Fruit fly (Drosophila melanogaster) whole organism, embryonic: ENCODE measurements around the gene CG6891.
A peak's percentile ranks its signal among the peaks of the same experiment; 100 is the strongest.

Experiments
- Blimp-1 ChIP-seq: fragments of 200-800 bp; sonication (Bioruptor generic); optimal IDR thresholded peaks from 3 replicates; lab custom pipeline; 2018; ENCODE audit warnings: missing biosample characterization, missing genetic modification characterization, mild to moderate bottlenecking, moderate library complexity, missing genetic modification reagents
- CG10462 ChIP-seq: fragments of 200-800 bp; sonication (Bioruptor generic); optimal IDR thresholded peaks from 2 replicates; lab custom pipeline; 2016; ENCODE audit warnings: missing biosample characterization, missing genetic modification characterization
- CG10979 ChIP-seq: fragments of 200-800 bp; sonication (Bioruptor generic); optimal IDR thresholded peaks from 2 replicates; lab custom pipeline; 2018; ENCODE audit warnings: missing biosample characterization, mild to moderate bottlenecking, missing genetic modification characterization, moderate library complexity
- CG11247 ChIP-seq: fragments of 200-800 bp; sonication (Bioruptor generic); IDR thresholded peaks from 2 replicates; pipeline ENCODE4 v1.3.6; 2022; ENCODE audit warnings: missing biosample characterization, missing genetic modification characterization
- CG11695 ChIP-seq: fragments of 200-800 bp; sonication (Bioruptor generic); IDR thresholded peaks from 3 replicates; pipeline ENCODE4 v1.3.6; 2022; ENCODE audit warnings: missing biosample characterization, missing genetic modification characterization
- CG1603 ChIP-seq: fragments of 200-800 bp; sonication (Bioruptor generic); optimal IDR thresholded peaks from 2 replicates; lab custom pipeline; 2019; ENCODE audit warnings: missing biosample characterization, mild to moderate bottlenecking, missing genetic modification characterization, moderate library complexity
- CG17328 ChIP-seq: fragments of 200-800 bp; sonication (Bioruptor generic); IDR thresholded peaks from 2 replicates; pipeline ENCODE4 v1.3.6; 2022; ENCODE audit warnings: missing biosample characterization, missing genetic modification characterization
- CG17359 ChIP-seq: fragments of 200-800 bp; sonication (Bioruptor generic); optimal IDR thresholded peaks from 3 replicates; lab custom pipeline; 2018; ENCODE audit warnings: missing biosample characterization, mild to moderate bottlenecking, missing genetic modification characterization, moderate library complexity
- CG1832 ChIP-seq: fragments of 200-800 bp; sonication (Bioruptor generic); optimal IDR thresholded peaks from 2 replicates; lab custom pipeline; 2017; ENCODE audit warnings: missing biosample characterization, mild to moderate bottlenecking, missing genetic modification characterization, inconsistent platforms
- CG2116 ChIP-seq: fragments of 200-800 bp; sonication (Bioruptor generic); optimal IDR thresholded peaks from 3 replicates; lab custom pipeline; 2018; ENCODE audit warnings: missing biosample characterization, mild to moderate bottlenecking, missing genetic modification characterization
- CG2120 ChIP-seq: fragments of 200-800 bp; sonication (Bioruptor generic); optimal IDR thresholded peaks from 3 replicates; lab custom pipeline; 2016; ENCODE audit warnings: missing biosample characterization, missing genetic modification characterization
- CG2199 ChIP-seq: fragments of 200-800 bp; sonication (Bioruptor generic); IDR thresholded peaks from 3 replicates; pipeline ENCODE4 v1.3.6; 2022; ENCODE audit warnings: missing biosample characterization, missing genetic modification characterization
- CG4328 ChIP-seq: fragments of 200-800 bp; sonication (Bioruptor generic); optimal IDR thresholded peaks from 3 replicates; lab custom pipeline; 2017; ENCODE audit warnings: missing biosample characterization, missing genetic modification reagents, missing genetic modification characterization
- CG6813 ChIP-seq: fragments of 200-800 bp; sonication (Bioruptor generic); optimal IDR thresholded peaks from 2 replicates; lab custom pipeline; 2017; ENCODE audit warnings: missing biosample characterization, missing genetic modification characterization, mild to moderate bottlenecking, moderate library complexity, missing genetic modification reagents
- CG7745 ChIP-seq: fragments of 200-800 bp; sonication (Bioruptor generic); optimal IDR thresholded peaks from 2 replicates; lab custom pipeline; 2018; ENCODE audit warnings: missing biosample characterization, mild to moderate bottlenecking, missing genetic modification characterization, moderate library complexity
- CG7987 ChIP-seq: fragments of 200-800 bp; sonication (Bioruptor generic); optimal IDR thresholded peaks from 2 replicates; lab custom pipeline; 2018; ENCODE audit warnings: missing biosample characterization, mild to moderate bottlenecking, missing genetic modification characterization, moderate library complexity
- CG9817 ChIP-seq: fragments of 200-800 bp; sonication (Bioruptor generic); optimal IDR thresholded peaks from 2 replicates; lab custom pipeline; 2018; ENCODE audit warnings: missing biosample characterization, mild to moderate bottlenecking, missing genetic modification characterization, moderate library complexity
- CTCF ChIP-seq: fragments of 200-800 bp; sonication (Bioruptor generic); optimal IDR thresholded peaks from 2 replicates; lab custom pipeline; 2017; ENCODE audit warnings: missing biosample characterization, mild to moderate bottlenecking, missing genetic modification characterization, moderate library complexity
- Dip2 ChIP-seq: fragments of 200-800 bp; sonication (Bioruptor generic); IDR thresholded peaks from 2 replicates; pipeline ENCODE4 v1.3.6; 2022; ENCODE audit warnings: missing biosample characterization, missing genetic modification characterization
- Ets65A ChIP-seq: fragments of 200-800 bp; sonication (Bioruptor generic); peaks from one replicate; lab custom pipeline; 2016; ENCODE audit warnings: missing biosample characterization, missing genetic modification characterization
- HLH3B ChIP-seq: fragments of 200-800 bp; sonication (Bioruptor generic); IDR thresholded peaks from 2 replicates; pipeline ENCODE4 v1.3.6; 2022; ENCODE audit warnings: missing biosample characterization, missing genetic modification characterization
- HmgD ChIP-seq: fragments of 200-800 bp; sonication (Bioruptor generic); optimal IDR thresholded peaks from 3 replicates; lab custom pipeline; 2016; ENCODE audit warnings: missing biosample characterization, missing genetic modification characterization
- Med ChIP-seq: fragments of 200-800 bp; sonication (Bioruptor generic); peaks from one replicate; lab custom pipeline; 2016; ENCODE audit warnings: missing biosample characterization, missing genetic modification characterization, mild to moderate bottlenecking, inconsistent platforms, moderate library complexity
- Taf1 ChIP-seq: fragments of 200-800 bp; sonication (Bioruptor generic); IDR thresholded peaks from 2 replicates; pipeline ENCODE4 v1.3.6; 2022; ENCODE audit warnings: missing biosample characterization, missing genetic modification characterization
- br ChIP-seq: fragments of >200 bp; optimal IDR thresholded peaks from 2 replicates; lab custom pipeline; 2017
- corto ChIP-seq: fragments of 200-800 bp; sonication (Bioruptor generic); optimal IDR thresholded peaks from 2 replicates; lab custom pipeline; 2016; ENCODE audit warnings: missing biosample characterization, mild to moderate bottlenecking, missing genetic modification characterization, moderate library complexity
- crol ChIP-seq: fragments of 200-800 bp; sonication (Bioruptor generic); IDR thresholded peaks from 2 replicates; pipeline ENCODE4 v1.3.6; 2022; ENCODE audit warnings: missing biosample characterization, missing genetic modification characterization
- dimm ChIP-seq: fragments of 200-800 bp; sonication (Bioruptor generic); IDR thresholded peaks from 2 replicates; pipeline ENCODE4 v1.3.6; 2022; ENCODE audit warnings: missing biosample characterization, missing genetic modification characterization
- emc ChIP-seq: fragments of 200-800 bp; sonication (Bioruptor generic); optimal IDR thresholded peaks from 2 replicates; lab custom pipeline; 2016; ENCODE audit warnings: missing biosample characterization, missing genetic modification characterization
- knrl ChIP-seq: fragments of 200-800 bp; sonication (Bioruptor generic); IDR thresholded peaks from 3 replicates; pipeline ENCODE4 v1.3.6; 2022; ENCODE audit warnings: missing biosample characterization, missing genetic modification characterization; ENCODE audit not compliant: partially characterized antibody
- lbe ChIP-seq: fragments of 200-800 bp; sonication (Bioruptor generic); optimal IDR thresholded peaks from 2 replicates; lab custom pipeline; 2016; ENCODE audit warnings: missing biosample characterization, mild to moderate bottlenecking, missing genetic modification characterization
- mirr ChIP-seq: fragments of 200-800 bp; sonication (Bioruptor generic); optimal IDR thresholded peaks from 3 replicates; lab custom pipeline; 2018; ENCODE audit warnings: missing biosample characterization, mild to moderate bottlenecking, missing genetic modification characterization
- nom ChIP-seq: fragments of 200-800 bp; sonication (Bioruptor generic); optimal IDR thresholded peaks from 2 replicates; lab custom pipeline; 2017; ENCODE audit warnings: missing biosample characterization, missing genetic modification characterization, mild to moderate bottlenecking, moderate library complexity, missing genetic modification reagents
- prd ChIP-seq, 3 experiments: fragments of >200 bp in 2 of 3; fragments of 200-800 bp in 1 of 3; sonication (Bioruptor generic) in 1 of 3; optimal IDR thresholded peaks in 2 of 3; IDR thresholded peaks in 1 of 3; 2 replicates in 2 of 3; 3 replicates in 1 of 3; pipeline versions ENCODE4 v1.3.6 to Lab custom; 2017 to 2022; ENCODE audit warnings: missing biosample characterization in 1 of 3, missing genetic modification characterization in 1 of 3
- pzg ChIP-seq: fragments of 200-800 bp; sonication (Bioruptor generic); optimal IDR thresholded peaks from 3 replicates; lab custom pipeline; 2018; ENCODE audit warnings: missing biosample characterization, mild to moderate bottlenecking, missing genetic modification characterization, moderate library complexity
- stc ChIP-seq: fragments of 200-800 bp; sonication (Bioruptor generic); IDR thresholded peaks from 2 replicates; pipeline ENCODE4 v1.3.6; 2022; ENCODE audit warnings: missing biosample characterization, missing genetic modification characterization
- twi ChIP-seq: fragments of 200-800 bp; optimal IDR thresholded peaks from 2 replicates; lab custom pipeline; 2019; ENCODE audit warnings: missing biosample characterization, mild to moderate bottlenecking, missing genetic modification characterization, moderate library complexity
- unpg ChIP-seq: fragments of 200-800 bp; sonication (Bioruptor generic); optimal IDR thresholded peaks from 3 replicates; lab custom pipeline; 2018; ENCODE audit warnings: missing biosample characterization, mild to moderate bottlenecking, missing genetic modification characterization, moderate library complexity
- usp ChIP-seq: fragments of >200 bp; optimal IDR thresholded peaks from 2 replicates; lab custom pipeline; 2017; ENCODE audit warnings: missing biosample characterization, missing genetic modification characterization

The CG6891 gene

DNA sequence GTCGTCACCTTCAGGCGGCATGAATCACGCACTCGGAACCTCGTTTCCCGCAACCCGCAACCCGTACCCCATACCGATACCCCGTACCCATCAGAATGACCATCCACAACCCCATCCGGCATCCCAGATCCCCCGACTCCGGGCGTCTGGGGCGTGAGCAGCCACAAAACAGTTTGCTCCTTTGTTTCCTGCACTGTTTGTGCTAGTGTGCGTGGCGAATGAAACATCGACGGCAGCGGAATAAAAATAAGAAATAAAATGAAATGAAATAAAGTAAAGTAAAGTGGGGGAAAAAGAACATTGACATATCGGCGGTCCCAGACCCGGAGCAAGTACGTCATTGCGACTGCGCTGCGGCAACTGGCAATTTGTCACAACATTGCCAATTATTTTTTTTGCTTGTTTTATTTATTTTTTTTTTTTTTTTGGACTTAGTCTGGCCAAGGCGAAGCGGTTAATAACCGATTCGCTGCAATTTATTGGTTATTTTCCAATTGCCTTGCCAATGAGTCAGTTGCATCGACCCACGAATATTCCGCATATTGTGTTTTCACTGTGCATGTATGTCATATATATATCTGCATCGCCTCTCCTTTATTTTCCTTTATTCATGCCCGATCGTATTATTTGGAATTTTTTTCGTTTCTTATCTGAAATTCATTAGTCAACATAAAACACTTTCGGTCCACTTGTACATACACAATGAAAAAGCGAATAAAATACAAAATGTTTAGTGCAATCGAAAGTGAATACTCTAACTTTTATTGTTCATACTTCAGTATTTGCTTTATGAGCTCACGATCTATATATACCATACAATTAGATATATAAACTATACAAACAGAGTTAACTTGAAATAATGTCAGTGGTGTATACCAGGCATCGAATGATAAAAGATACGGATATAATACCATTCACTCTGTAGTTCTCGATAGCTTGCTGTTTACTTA, 2.2 kb downstream of the CG6891 start:
- no peak for TF ChIP-seq usp (GFP tag; lab: Kevin White, UChicago)
- TF ChIP-seq nom, result peak; percentile 44
- TF ChIP-seq CG7987 (GFP tag; lab: Kevin White, UChicago), result no peak
- no peak for TF ChIP-seq knrl (GFP tag; lab: Robert Waterston, UW)
- TF ChIP-seq CG2116, result no peak
- peak; percentile 56 for TF ChIP-seq lbe (GFP tag; lab: Kevin White, UChicago)
- TF ChIP-seq corto (GFP tag; lab: Kevin White, UChicago), result peak; percentile 60
- TF ChIP-seq pzg (GFP tag; lab: Kevin White, UChicago), result no peak
- no peak for TF ChIP-seq twi
- TF ChIP-seq CG11695, result no peak
- TF ChIP-seq br (lab: Kevin White, UChicago), result no peak
- no peak for TF ChIP-seq CG6813 (GFP tag; lab: Kevin White, UChicago)
- TF ChIP-seq CG7745 (tag; lab: Kevin White, UChicago), result no peak
- no peak for TF ChIP-seq HmgD (GFP tag; lab: Kevin White, UChicago)
- TF ChIP-seq crol (GFP tag; lab: Robert Waterston, UW), result peak; percentile 41

DNA sequence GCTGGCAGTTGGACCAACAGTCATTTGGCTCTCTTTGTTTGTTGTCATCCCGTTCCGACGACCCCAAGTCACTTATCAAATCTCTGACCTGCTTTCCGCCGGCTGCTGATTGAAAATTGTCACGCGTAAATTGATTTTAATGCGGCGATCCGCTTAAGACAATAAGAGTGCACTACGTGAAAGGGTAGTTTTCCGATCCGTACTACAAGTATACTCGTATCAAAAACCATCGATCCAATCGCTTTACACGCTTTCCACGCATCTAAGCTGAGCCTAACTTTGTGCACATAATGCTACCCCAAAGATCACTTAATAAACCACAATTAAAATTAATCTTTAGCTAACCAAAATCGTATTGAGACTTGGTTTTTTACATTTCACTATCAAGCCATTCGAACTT, 4.6 kb downstream of the CG6891 start:
- no peak for TF ChIP-seq CG17328 (GFP tag; lab: Robert Waterston, UW)
- TF ChIP-seq nom, result no peak
- peak; percentile 57; the same call in 1 of the 3 replicates for TF ChIP-seq CG2199 (GFP tag; lab: Robert Waterston, UW)

DNA sequence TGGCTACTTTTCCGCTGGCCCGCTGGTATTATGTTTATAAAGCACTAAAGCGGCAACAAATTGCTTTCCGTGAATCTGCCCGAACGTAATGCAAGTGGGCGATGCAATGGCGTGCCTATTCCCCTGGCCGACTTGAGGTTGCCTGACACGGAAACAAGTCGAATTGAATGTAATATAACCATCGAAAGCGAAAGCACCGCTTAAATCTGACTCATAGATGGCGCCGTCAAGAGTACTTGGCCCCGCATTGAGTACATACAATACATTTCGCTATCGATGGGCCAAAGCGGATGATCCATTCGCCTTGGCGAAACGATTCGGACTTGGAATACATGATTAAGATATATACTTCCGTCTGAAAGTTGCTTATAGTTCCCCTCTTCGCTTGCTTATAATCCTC, 5.2 kb downstream of the CG6891 start:
- no peak for TF ChIP-seq emc
- peak; percentile 29 for TF ChIP-seq CG10979 (tag; lab: Kevin White, UChicago)
- no peak for TF ChIP-seq CG10462 (GFP tag; lab: Kevin White, UChicago)
- TF ChIP-seq Taf1 (GFP tag; lab: Robert Waterston, UW), result no peak
- no peak for TF ChIP-seq CG11247 (GFP tag; lab: Robert Waterston, UW)
- TF ChIP-seq CG1832, result no peak
- TF ChIP-seq CG9817 (tag; lab: Kevin White, UChicago), result no peak
- TF ChIP-seq Blimp-1 (GFP tag; lab: Kevin White, UChicago), result peak; percentile 88
- peak; percentile 30 for TF ChIP-seq Med (GFP tag; lab: Kevin White, UChicago)
- no peak for TF ChIP-seq HLH3B
- TF ChIP-seq CG1603 (tag; lab: Kevin White, UChicago), result no peak
- TF ChIP-seq stc (GFP tag; lab: Robert Waterston, UW), result no peak
- TF ChIP-seq prd (optimal IDR thresholded peaks at IDR 0.05; lab: Kevin White, UChicago), result no peak
- no peak for TF ChIP-seq prd (GFP tag; IDR thresholded peaks at IDR 0.05; lab: Robert Waterston, UW)
- peak; percentile 30 for TF ChIP-seq Ets65A (GFP tag; lab: Kevin White, UChicago)
- no peak for TF ChIP-seq unpg (GFP tag; lab: Kevin White, UChicago)
- no peak for TF ChIP-seq CG4328 (GFP tag; lab: Kevin White, UChicago)
- TF ChIP-seq mirr (GFP tag; lab: Kevin White, UChicago), result no peak
- TF ChIP-seq CG2120, result no peak
- peak; percentile 88 for TF ChIP-seq CTCF (GFP tag; lab: Kevin White, UChicago)
- TF ChIP-seq dimm (GFP tag; lab: Robert Waterston, UW), result no peak
- TF ChIP-seq Dip2 (GFP tag; lab: Robert Waterston, UW), result peak; percentile 81
- TF ChIP-seq CG17359 (tag; lab: Kevin White, UChicago), result no peak
